Worm (Caenorhabditis elegans): ENCODE measurements around the gene F27D9.7.

ce11 chrX:7638790-7639189, 31.8 kb downstream of the F27D9.7 start:
- TF ChIP-seq klf-2 (GFP tag; conservative IDR thresholded peaks at IDR 0.05), result no peak
- TF ChIP-seq ztf-29 (GFP tag; IDR thresholded peaks at IDR 0.05), result no peak
- TF ChIP-seq tab-1 (GFP tag; IDR thresholded peaks at IDR 0.05), result no peak
- TF ChIP-seq ztf-23 (GFP tag; IDR thresholded peaks at IDR 0.05), result no peak
- TF ChIP-seq T22C8.4 (GFP tag; IDR thresholded peaks at IDR 0.05), result no peak
- TF ChIP-seq flt-1 (GFP tag; IDR thresholded peaks at IDR 0.05), result no peak
- TF ChIP-seq cog-1 (tag; optimal IDR thresholded peaks at IDR 0.05), result no peak
- no peak for TF ChIP-seq ref-1 (GFP tag; conservative IDR thresholded peaks at IDR 0.05)
- no peak for TF ChIP-seq med-1 (GFP tag; optimal IDR thresholded peaks at IDR 0.05; ENCODE audit: insufficient read depth)

Data from whole organism, midembryonic.